Worm (Caenorhabditis elegans): ENCODE results near the gene ZC239.14.

DNA sequence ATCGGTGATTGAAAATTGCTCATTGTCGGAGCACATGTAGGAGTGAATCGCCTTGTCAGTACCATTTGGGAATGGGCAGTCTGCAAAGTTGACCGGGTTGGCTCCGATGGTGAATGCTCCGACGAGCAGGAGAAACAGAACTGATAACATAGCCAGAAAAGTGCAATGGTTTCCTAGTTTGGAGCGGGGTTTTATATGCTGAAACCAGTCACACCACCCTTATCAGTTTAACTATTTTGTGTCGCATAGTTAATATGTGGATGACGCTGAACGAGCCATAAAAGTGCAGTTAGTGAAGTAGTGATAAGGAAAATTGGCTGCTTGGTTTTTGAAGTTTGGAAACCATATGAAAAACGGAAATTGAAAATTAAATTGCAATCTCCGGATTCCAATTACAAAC lies 24.0 kb upstream of the ZC239.14 start, which contains the start of gene C17F4.7:
- no peak for TF ChIP-seq lsy-2 (tag; optimal IDR thresholded peaks at IDR 0.05)
- TF ChIP-seq sma-3 (GFP tag; optimal IDR thresholded peaks at IDR 0.05), result peak; percentile 9
- no peak for TF ChIP-seq egl-27 (tag; optimal IDR thresholded peaks at IDR 0.05)
- TF ChIP-seq lin-13 (GFP tag; optimal IDR thresholded peaks at IDR 0.05), result no peak
- no peak for TF ChIP-seq lin-39 (tag; optimal IDR thresholded peaks at IDR 0.05)
- TF ChIP-seq lin-11 (tag; optimal IDR thresholded peaks at IDR 0.05), result no peak
- TF ChIP-seq aly-2 (tag; optimal IDR thresholded peaks at IDR 0.05), result no peak
- no peak for TF ChIP-seq nhr-237 (tag; optimal IDR thresholded peaks at IDR 0.05)
- TF ChIP-seq R02D3.7 (tag; optimal IDR thresholded peaks at IDR 0.05), result no peak
- TF ChIP-seq mab-5 (tag; optimal IDR thresholded peaks at IDR 0.05), result no peak
